Worm (Caenorhabditis elegans) whole organism, late embryonic: Measurements from ENCODE around the gene xbx-3.

ENCODE experiments used
- K02D7.2 ChIP-seq: sonication (generic microtip); optimal IDR thresholded peaks from 2 replicates; lab custom pipeline; 2017; ENCODE audit warnings: mild to moderate bottlenecking, missing genetic modification characterization, missing compliant biosample characterization
- K09A11.1 ChIP-seq: sonication (generic microtip); optimal IDR thresholded peaks from 2 replicates; lab custom pipeline; 2017; ENCODE audit warnings: antibody characterized with exemption, mild to moderate bottlenecking, missing genetic modification characterization, missing compliant biosample characterization; ENCODE audit not compliant: insufficient read depth
- T23F11.4 ChIP-seq: fragments of 200-800 bp; sonication (Bioruptor generic); optimal IDR thresholded peaks from 2 replicates; lab custom pipeline; 2018; ENCODE audit warnings: mild to moderate bottlenecking, missing genetic modification characterization, missing compliant biosample characterization
- Y22D7AL.16 ChIP-seq: sonication (generic microtip); optimal IDR thresholded peaks from 2 replicates; lab custom pipeline; 2016; ENCODE audit warnings: missing genetic modification characterization, missing compliant biosample characterization
- ahr-1 ChIP-seq: sonication (generic microtip); optimal IDR thresholded peaks from 2 replicates; lab custom pipeline; 2016; ENCODE audit warnings: missing genetic modification characterization, missing compliant biosample characterization
- ama-1 ChIP-seq: fragments of 150-350 bp; optimal IDR thresholded peaks from 2 replicates; lab custom pipeline; 2014
- ceh-18 ChIP-seq: sonication (generic microtip); optimal IDR thresholded peaks from 2 replicates; lab custom pipeline; 2016; ENCODE audit warnings: missing genetic modification characterization, missing compliant biosample characterization
- ceh-19 ChIP-seq: fragments of 200-800 bp; sonication (Bioruptor generic); optimal IDR thresholded peaks from 2 replicates; lab custom pipeline; 2018; ENCODE audit warnings: mild to moderate bottlenecking, missing genetic modification characterization, missing compliant biosample characterization
- ceh-2 ChIP-seq: sonication (generic microtip); optimal IDR thresholded peaks from 2 replicates; lab custom pipeline; 2016; ENCODE audit warnings: missing genotype, missing genetic modification characterization, missing compliant biosample characterization
- ceh-22 ChIP-seq: sonication (generic microtip); optimal IDR thresholded peaks from 2 replicates; lab custom pipeline; 2017; ENCODE audit warnings: missing biosample characterization, missing genetic modification characterization
- ceh-24 ChIP-seq: sonication (generic microtip); optimal IDR thresholded peaks from 2 replicates; lab custom pipeline; 2016; ENCODE audit warnings: mild to moderate bottlenecking, missing genetic modification characterization, missing compliant biosample characterization
- ceh-30 ChIP-seq: fragments of 150-350 bp; optimal IDR thresholded peaks from 2 replicates; lab custom pipeline; 2014; ENCODE audit warnings: missing biosample characterization, missing genetic modification characterization
- ceh-31 ChIP-seq: sonication (generic microtip); optimal IDR thresholded peaks from 2 replicates; lab custom pipeline; 2016; ENCODE audit warnings: missing genetic modification characterization, missing compliant biosample characterization
- ceh-34 ChIP-seq: sonication (generic microtip); optimal IDR thresholded peaks from 2 replicates; lab custom pipeline; 2016; ENCODE audit warnings: mild to moderate bottlenecking, missing genetic modification characterization, missing compliant biosample characterization
- ceh-45 ChIP-seq: fragments of 200-800 bp; sonication (Bioruptor generic); IDR thresholded peaks from 2 replicates; pipeline ENCODE4 v1.3.6; 2022; ENCODE audit warnings: missing genetic modification reagents, missing genetic modification characterization, missing compliant biosample characterization
- che-1 ChIP-seq: sonication (generic microtip); optimal IDR thresholded peaks from 2 replicates; lab custom pipeline; 2016; ENCODE audit warnings: mild to moderate bottlenecking, missing genetic modification characterization, missing compliant biosample characterization
- dmd-4 ChIP-seq: sonication (generic microtip); optimal IDR thresholded peaks from 2 replicates; lab custom pipeline; 2016; ENCODE audit warnings: borderline replicate concordance, missing genetic modification characterization, missing compliant biosample characterization
- dve-1 ChIP-seq: sonication (generic microtip); optimal IDR thresholded peaks from 2 replicates; lab custom pipeline; 2017; ENCODE audit warnings: antibody characterized with exemption, mild to moderate bottlenecking, missing genetic modification characterization, missing compliant biosample characterization
- elt-2 ChIP-seq: sonication (generic microtip); optimal IDR thresholded peaks from 2 replicates; lab custom pipeline; 2016; ENCODE audit warnings: missing genetic modification reagents, missing genetic modification characterization, missing compliant biosample characterization
- elt-4 ChIP-seq: sonication (generic microtip); optimal IDR thresholded peaks from 2 replicates; lab custom pipeline; 2016; ENCODE audit warnings: missing genetic modification characterization, missing compliant biosample characterization
- ets-4 ChIP-seq: sonication (generic microtip); optimal IDR thresholded peaks from 2 replicates; lab custom pipeline; 2016; ENCODE audit warnings: missing genetic modification characterization, missing compliant biosample characterization
- eyg-1 ChIP-seq: sonication (generic microtip); optimal IDR thresholded peaks from 2 replicates; lab custom pipeline; 2016; ENCODE audit warnings: missing genotype, missing genetic modification characterization, missing compliant biosample characterization
- fkh-6 ChIP-seq: sonication (generic microtip); optimal IDR thresholded peaks from 2 replicates; lab custom pipeline; 2016; ENCODE audit warnings: missing genetic modification characterization, missing compliant biosample characterization
- hlh-13 ChIP-seq: fragments of 200-800 bp; sonication (Bioruptor generic); optimal IDR thresholded peaks from 2 replicates; lab custom pipeline; 2018; ENCODE audit warnings: mild to moderate bottlenecking, missing genetic modification characterization, missing compliant biosample characterization
- hlh-30 ChIP-seq: sonication (generic microtip); optimal IDR thresholded peaks from 2 replicates; lab custom pipeline; 2017; ENCODE audit warnings: antibody characterized with exemption, missing genetic modification characterization, missing compliant biosample characterization; ENCODE audit not compliant: insufficient read depth
- hlh-8 ChIP-seq: sonication (generic microtip); optimal IDR thresholded peaks from 2 replicates; lab custom pipeline; 2016; ENCODE audit warnings: missing genotype, missing genetic modification characterization, missing compliant biosample characterization
- lin-11 ChIP-seq: fragments of 200-800 bp; sonication (Bioruptor generic); optimal IDR thresholded peaks from 2 replicates; lab custom pipeline; 2018; ENCODE audit warnings: mild to moderate bottlenecking, missing genetic modification characterization, missing compliant biosample characterization
- nhr-11 ChIP-seq: fragments of 150-350 bp; optimal IDR thresholded peaks from 2 replicates; lab custom pipeline; 2014; ENCODE audit warnings: missing biosample characterization, missing genetic modification characterization
- npax-4 ChIP-seq: sonication (generic microtip); optimal IDR thresholded peaks from 2 replicates; lab custom pipeline; 2016; ENCODE audit warnings: missing genetic modification characterization, missing compliant biosample characterization
- pag-3 ChIP-seq: sonication (generic microtip); optimal IDR thresholded peaks from 2 replicates; lab custom pipeline; 2016; ENCODE audit warnings: missing compliant biosample characterization, missing genetic modification characterization, borderline replicate concordance
- pat-9 ChIP-seq: fragments of 200-800 bp; sonication (Bioruptor generic); optimal IDR thresholded peaks from 2 replicates; lab custom pipeline; 2018; ENCODE audit warnings: mild to moderate bottlenecking, missing genetic modification characterization, moderate library complexity, missing compliant biosample characterization
- pax-1 ChIP-seq: fragments of 150-350 bp; optimal IDR thresholded peaks from 2 replicates; lab custom pipeline; 2014; ENCODE audit warnings: missing biosample characterization, missing genetic modification characterization
- pha-2 ChIP-seq: sonication (generic microtip); optimal IDR thresholded peaks from 2 replicates; lab custom pipeline; 2017; ENCODE audit warnings: mild to moderate bottlenecking, missing genetic modification characterization, missing compliant biosample characterization
- pha-4 ChIP-seq: fragments of 150-350 bp; optimal IDR thresholded peaks from 2 replicates; lab custom pipeline; 2018; ENCODE audit warnings: missing biosample characterization, missing genetic modification reagents, missing genetic modification characterization
- pqm-1 ChIP-seq: sonication (generic microtip); optimal IDR thresholded peaks from 2 replicates; lab custom pipeline; 2016; ENCODE audit warnings: missing genetic modification characterization, missing compliant biosample characterization
- ref-2 ChIP-seq: sonication (generic microtip); optimal IDR thresholded peaks from 2 replicates; lab custom pipeline; 2016; ENCODE audit warnings: missing genetic modification characterization, missing compliant biosample characterization
- ttx-3 ChIP-seq: sonication (generic microtip); optimal IDR thresholded peaks from 2 replicates; lab custom pipeline; 2016; ENCODE audit warnings: missing genetic modification reagents, missing genetic modification characterization, missing compliant biosample characterization
- unc-3 ChIP-seq, 2 experiments: fragments of 200-800 bp in 1 of 2; sonication (Bioruptor generic) in 1 of 2; sonication (generic microtip) in 1 of 2; conservative IDR thresholded peaks in 1 of 2; optimal IDR thresholded peaks in 1 of 2; 2 replicates each; pipeline versions ENCODE4 v1.3.6 to Lab custom; 2016 to 2022; ENCODE audit warnings: missing compliant biosample characterization in 2 of 2, missing genetic modification characterization in 2 of 2, missing genetic modification reagents in 1 of 2
- unc-55 ChIP-seq: sonication (generic microtip); optimal IDR thresholded peaks from 2 replicates; lab custom pipeline; 2017; ENCODE audit warnings: missing biosample characterization, missing genetic modification reagents, missing genetic modification characterization

xbx-3 gene

DNA sequence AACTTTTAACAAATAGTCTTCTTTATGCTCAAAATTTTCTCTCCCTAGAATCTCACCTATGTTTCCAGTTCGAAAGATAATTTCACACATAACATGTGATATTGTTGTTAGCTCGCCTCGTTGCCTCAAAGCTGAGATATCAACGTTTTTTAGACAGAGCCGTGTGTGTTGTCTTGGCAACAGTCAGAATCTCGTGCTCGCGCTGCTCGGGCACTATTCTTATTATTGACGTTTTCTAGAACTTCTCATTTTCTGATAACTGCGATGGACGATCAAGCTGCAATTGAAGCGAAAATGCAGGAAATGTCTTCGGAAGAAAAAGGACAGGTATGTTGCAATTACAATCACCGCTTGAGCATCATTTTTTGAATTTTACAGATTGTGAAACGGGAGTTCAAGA lies at the start of gene xbx-3:
Gene xbx-3, plus strand, starts transcription at position 163 of the 400 bp plus-strand sequence.
- TF ChIP-seq ref-2 (tag; lab: Kevin White, UChicago) (no peak), npax-4 (tag; lab: Kevin White, UChicago) (no peak), hlh-13 (GFP tag; lab: Kevin White, UChicago) (no peak), elt-2 (no peak), ceh-30 (no peak), ttx-3 (tag; lab: Kevin White, UChicago) (no peak), ceh-19 (GFP tag; lab: Kevin White, UChicago) (no peak), T23F11.4 (GFP tag; lab: Kevin White, UChicago) (no peak), ceh-22 (tag; lab: Kevin White, UChicago) (no peak), pha-4 (tag; lab: Kevin White, UChicago) (no peak), Y22D7AL.16 (no peak), K02D7.2 (tag; lab: Kevin White, UChicago) (no peak), pqm-1 (tag; lab: Kevin White, UChicago) (no peak), ceh-45 (GFP tag; lab: Robert Waterston, UW) (no peak)

DNA sequence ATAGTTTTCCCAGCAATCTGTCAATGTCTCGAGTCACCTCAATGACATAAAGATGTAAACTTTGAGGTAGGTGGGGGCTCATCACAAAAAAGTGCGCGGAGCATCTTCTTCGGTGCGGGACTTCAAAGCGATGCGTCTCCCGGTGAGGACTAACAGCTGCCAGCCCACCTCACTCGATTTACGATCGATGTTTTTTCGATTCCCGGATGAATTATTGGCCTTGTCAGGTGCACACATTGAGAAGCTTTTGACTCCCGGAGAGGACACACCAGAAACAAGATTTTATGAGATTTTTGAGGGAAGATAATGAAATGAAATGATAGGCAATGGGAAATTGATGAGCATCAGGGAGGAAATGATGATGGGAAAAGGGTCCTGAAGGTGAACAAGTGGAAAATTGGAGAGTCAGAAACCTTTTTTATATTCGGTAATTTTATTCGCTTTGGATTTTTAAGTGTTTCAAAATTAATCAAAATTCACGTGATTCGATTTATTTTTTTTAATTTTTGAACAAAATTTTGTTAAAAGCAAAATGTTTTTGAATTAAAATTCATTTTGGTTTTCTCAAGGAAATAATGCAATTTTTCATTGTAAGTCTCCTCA lies 48.8 kb upstream of the xbx-3 start, which contains the start of gene C05B5.12:
Gene C05B5.12, plus strand, starts transcription at position 553 of the 603 bp plus-strand sequence.
- peak; percentile 87 for TF ChIP-seq unc-55 (GFP tag; lab: Kevin White, UChicago)
- TF ChIP-seq dve-1 (tag; lab: Kevin White, UChicago) = no peak
- TF ChIP-seq ama-1 (lab: Kevin White, UChicago) = no peak
- TF ChIP-seq ceh-18 = peak; percentile 10

DNA sequence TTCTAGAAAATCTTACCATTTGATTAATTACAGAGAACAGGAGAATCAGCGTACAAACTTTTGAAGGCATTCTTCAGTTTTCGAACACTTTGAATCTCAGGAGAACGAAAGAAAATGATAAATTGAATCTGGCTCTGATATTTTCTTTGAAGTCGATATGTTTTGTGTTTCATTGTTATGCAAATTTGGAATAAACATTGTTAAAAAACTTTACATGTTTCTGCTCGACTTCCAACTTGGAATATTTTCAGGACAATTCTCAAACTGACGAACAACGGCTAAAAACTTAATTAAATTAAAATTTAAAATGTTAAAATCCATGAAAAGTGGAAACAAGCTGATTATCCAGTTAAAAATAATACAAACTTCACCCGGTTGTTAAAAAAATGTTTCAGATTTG lies 47.4 kb upstream of the xbx-3 start, which contains the start of gene C05B5.1:
Gene C05B5.1, minus strand, starts transcription at position 101 of the 400 bp plus-strand sequence.
- no peak for TF ChIP-seq ceh-24 (tag; lab: Kevin White, UChicago)

DNA sequence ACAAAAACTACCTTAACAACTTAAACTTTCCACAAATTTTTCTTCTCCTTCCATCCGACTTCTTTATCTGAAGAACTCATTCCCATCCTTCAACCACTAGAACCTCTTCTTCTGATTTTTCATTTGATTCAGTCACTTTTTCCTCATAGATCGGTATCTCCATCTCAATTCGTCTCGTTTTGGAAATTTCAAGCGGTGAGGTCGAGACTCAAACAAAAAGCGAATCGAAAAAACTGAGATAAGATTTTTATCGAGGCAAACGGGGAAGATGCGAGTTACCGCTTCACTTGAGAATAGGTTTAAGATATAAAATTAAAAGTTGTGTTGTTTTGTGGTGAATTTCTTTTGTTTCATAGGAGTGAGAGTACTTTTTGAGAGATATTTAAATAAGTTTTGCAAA lies 44.4 kb upstream of the xbx-3 start:
- TF ChIP-seq K02D7.2 (tag; lab: Kevin White, UChicago) (no peak), hlh-8 (no peak), pag-3 (tag; lab: Kevin White, UChicago) (no peak), K09A11.1 (tag; lab: Kevin White, UChicago) (no peak), hlh-13 (GFP tag; lab: Kevin White, UChicago) (no peak), che-1 (tag; lab: Kevin White, UChicago) (no peak)

DNA sequence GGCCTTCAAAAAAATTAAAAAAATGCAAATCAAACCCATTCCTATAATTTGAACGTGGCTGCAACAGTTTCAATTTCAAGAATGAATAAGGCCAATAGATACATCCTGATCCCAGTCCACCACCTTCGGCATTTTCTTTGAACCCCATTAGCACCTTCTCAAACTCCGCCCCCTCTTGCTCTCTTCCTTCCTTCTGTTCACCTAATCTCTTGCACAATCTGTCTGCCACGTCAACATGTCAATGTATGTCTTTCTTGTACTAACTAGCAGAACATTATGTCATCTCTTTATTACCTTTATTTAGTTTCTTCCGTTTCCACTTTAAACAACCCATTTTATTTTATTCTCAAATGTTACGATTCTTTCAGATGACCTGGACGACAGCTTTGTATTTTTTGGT lies 42.2 kb upstream of the xbx-3 start, which contains the start of gene C05B5.4:
Gene C05B5.4, plus strand, starts transcription at position 351 of the 400 bp plus-strand sequence.
- TF ChIP-seq ahr-1 (tag; lab: Kevin White, UChicago) (no peak), ttx-3 (tag; lab: Kevin White, UChicago) (no peak), hlh-30 (tag; lab: Kevin White, UChicago) (no peak), ets-4 (tag; lab: Kevin White, UChicago) (no peak)

DNA sequence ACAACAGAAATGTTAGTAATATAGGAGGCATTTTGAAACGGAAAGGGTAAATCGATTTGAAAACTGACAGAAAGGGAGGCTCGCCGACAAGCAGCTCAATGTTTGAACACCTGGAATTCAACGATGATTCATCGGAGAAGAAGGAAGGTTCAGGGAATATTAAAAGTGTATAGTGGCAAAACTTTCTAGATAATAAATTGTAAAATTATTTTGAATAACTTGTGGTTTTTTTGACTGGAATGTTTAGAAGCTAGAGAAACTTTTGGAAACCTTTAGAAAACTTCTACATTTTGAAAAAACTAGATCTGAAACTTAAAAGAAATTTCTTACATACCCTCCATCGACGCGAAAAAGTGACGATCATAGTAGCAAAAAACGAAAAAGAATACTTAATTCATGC lies 37.9 kb upstream of the xbx-3 start, which contains the start of gene pqn-8:
Gene pqn-8, minus strand, starts transcription at position 101 of the 400 bp plus-strand sequence.
- TF ChIP-seq dmd-4 = no peak
- no peak for TF ChIP-seq eyg-1 (tag; lab: Kevin White, UChicago)
- no peak for TF ChIP-seq ceh-31 (tag; lab: Kevin White, UChicago)
- no peak for TF ChIP-seq ceh-34 (tag; lab: Kevin White, UChicago)
- no peak for TF ChIP-seq ceh-2 (tag; lab: Kevin White, UChicago)
- no peak for TF ChIP-seq nhr-11
- no peak for TF ChIP-seq pax-1 (tag; lab: Kevin White, UChicago)
- TF ChIP-seq fkh-6 (tag; lab: Kevin White, UChicago) = no peak
- TF ChIP-seq pha-2 (tag; lab: Kevin White, UChicago) = no peak
- no peak for TF ChIP-seq elt-4 (tag; lab: Kevin White, UChicago)
- TF ChIP-seq che-1 (tag; lab: Kevin White, UChicago) = no peak
- TF ChIP-seq hlh-30 (tag; lab: Kevin White, UChicago) = no peak
- TF ChIP-seq unc-3 (GFP tag; conservative IDR thresholded peaks at IDR 0.05; lab: Robert Waterston, UW) = no peak
- TF ChIP-seq unc-3 (tag; optimal IDR thresholded peaks at IDR 0.05; lab: Kevin White, UChicago) = no peak
- no peak for TF ChIP-seq dve-1 (tag; lab: Kevin White, UChicago)
- TF ChIP-seq lin-11 (tag; lab: Kevin White, UChicago) = no peak
- TF ChIP-seq pat-9 (tag; lab: Kevin White, UChicago) = no peak
- no peak for TF ChIP-seq K09A11.1 (tag; lab: Kevin White, UChicago)
- no peak for TF ChIP-seq ama-1 (lab: Kevin White, UChicago)
